Worm (Caenorhabditis elegans) whole organism, mixed stage, embryonic: Measurements from ENCODE around the gene nhr-197.
"Not testable (repeated sequence)": the region's sequence is repeated elsewhere in the genome, so short reads cannot be mapped to it uniquely, and the experiment has no call there.

Experiments used
- bed-3 ChIP-seq: fragments of 200-800 bp; sonication (Bioruptor generic); optimal IDR thresholded peaks from 3 replicates; lab custom pipeline; 2018; ENCODE audit warnings: mild to moderate bottlenecking, missing genetic modification characterization, moderate library complexity, missing compliant biosample characterization
- blmp-1 ChIP-seq: fragments of 150-350 bp; optimal IDR thresholded peaks from 2 replicates; lab custom pipeline; 2014; ENCODE audit warnings: missing biosample characterization, missing genetic modification characterization
- ceh-39 ChIP-seq: fragments of 150-350 bp; optimal IDR thresholded peaks from 2 replicates; lab custom pipeline; 2014; ENCODE audit warnings: missing biosample characterization, missing genetic modification characterization
- ceh-83 ChIP-seq: fragments of 200-800 bp; sonication (Bioruptor generic); optimal IDR thresholded peaks from 2 replicates; lab custom pipeline; 2018; ENCODE audit warnings: mild to moderate bottlenecking, missing genetic modification characterization, missing compliant biosample characterization
- ces-1 ChIP-seq: fragments of 150-350 bp; optimal IDR thresholded peaks from 2 replicates; lab custom pipeline; 2014; ENCODE audit warnings: missing biosample characterization, missing genetic modification reagents, missing genetic modification characterization
- cnd-1 ChIP-seq: fragments of 200-800 bp; sonication (Bioruptor generic); optimal IDR thresholded peaks from 2 replicates; lab custom pipeline; 2018; ENCODE audit warnings: mild to moderate bottlenecking, missing genetic modification characterization, missing compliant biosample characterization
- drap-1 ChIP-seq: fragments of 200-800 bp; sonication (Bioruptor generic); optimal IDR thresholded peaks from 3 replicates; lab custom pipeline; 2018; ENCODE audit warnings: mild to moderate bottlenecking, missing genetic modification characterization, missing compliant biosample characterization
- elt-1 ChIP-seq: sonication (generic microtip); optimal IDR thresholded peaks from 2 replicates; lab custom pipeline; 2017; ENCODE audit warnings: missing genetic modification characterization, mild to moderate bottlenecking, missing compliant biosample characterization, antibody characterized with exemption, moderate library complexity, borderline replicate concordance; ENCODE audit not compliant: insufficient read depth
- elt-3 ChIP-seq: fragments of 150-350 bp; optimal IDR thresholded peaks from 2 replicates; lab custom pipeline; 2014; ENCODE audit warnings: missing biosample characterization, missing genetic modification characterization
- flh-1 ChIP-seq: fragments of 200-800 bp; sonication (Bioruptor generic); optimal IDR thresholded peaks from 2 replicates; lab custom pipeline; 2018; ENCODE audit warnings: mild to moderate bottlenecking, missing genetic modification characterization, moderate library complexity, missing compliant biosample characterization
- ham-2 ChIP-seq: fragments of 200-800 bp; sonication (Bioruptor generic); optimal IDR thresholded peaks from 2 replicates; lab custom pipeline; 2018; ENCODE audit warnings: mild to moderate bottlenecking, missing genetic modification characterization, missing compliant biosample characterization
- hlh-1 ChIP-seq: fragments of 150-350 bp; optimal IDR thresholded peaks from 2 replicates; lab custom pipeline; 2014; ENCODE audit warnings: missing biosample characterization, missing genetic modification reagents, missing genetic modification characterization
- lin-13 ChIP-seq: fragments of 150-350 bp; optimal IDR thresholded peaks from 2 replicates; lab custom pipeline; 2014; ENCODE audit warnings: missing biosample characterization, missing genetic modification characterization
- lin-32 ChIP-seq: fragments of 200-800 bp; sonication (Bioruptor generic); optimal IDR thresholded peaks from 2 replicates; lab custom pipeline; 2018; ENCODE audit warnings: mild to moderate bottlenecking, missing genetic modification characterization, missing compliant biosample characterization
- lsy-2 ChIP-seq: fragments of 150-350 bp; optimal IDR thresholded peaks from 2 replicates; lab custom pipeline; 2014; ENCODE audit warnings: missing biosample characterization, missing genetic modification characterization
- mab-5 ChIP-seq: fragments of 150-350 bp; optimal IDR thresholded peaks from 2 replicates; lab custom pipeline; 2014; ENCODE audit warnings: missing biosample characterization, missing genetic modification characterization
- mep-1 ChIP-seq: fragments of 150-350 bp; optimal IDR thresholded peaks from 2 replicates; lab custom pipeline; 2017; ENCODE audit warnings: missing biosample characterization, missing genetic modification reagents, missing genetic modification characterization, inconsistent platforms
- mls-2 ChIP-seq: sonication (generic microtip); optimal IDR thresholded peaks from 2 replicates; lab custom pipeline; 2016; ENCODE audit warnings: mild to moderate bottlenecking, missing genetic modification characterization, moderate library complexity, missing compliant biosample characterization
- nhr-76 ChIP-seq: sonication (generic microtip); optimal IDR thresholded peaks from 2 replicates; lab custom pipeline; 2017; ENCODE audit warnings: missing biosample characterization, missing genetic modification characterization
- pha-4 ChIP-seq: fragments of 150-350 bp; optimal IDR thresholded peaks from 2 replicates; lab custom pipeline; 2018; ENCODE audit warnings: missing biosample characterization, missing genetic modification reagents, missing genetic modification characterization
- sem-2 ChIP-seq: fragments of 200-800 bp; sonication (Bioruptor generic); optimal IDR thresholded peaks from 2 replicates; lab custom pipeline; 2018; ENCODE audit warnings: mild to moderate bottlenecking, missing genetic modification characterization, missing compliant biosample characterization
- snpc-4 ChIP-seq: fragments of 150-350 bp; optimal IDR thresholded peaks from 2 replicates; lab custom pipeline; 2014; ENCODE audit warnings: missing biosample characterization, missing genetic modification characterization
- sptf-1 ChIP-seq: sonication (generic microtip); optimal IDR thresholded peaks from 2 replicates; lab custom pipeline; 2017; ENCODE audit warnings: mild to moderate bottlenecking, missing genetic modification characterization, moderate library complexity, missing compliant biosample characterization
- tbx-8 ChIP-seq: fragments of 200-800 bp; sonication (Bioruptor generic); optimal IDR thresholded peaks from 2 replicates; lab custom pipeline; 2018; ENCODE audit warnings: mild to moderate bottlenecking, missing genetic modification characterization, moderate library complexity, missing compliant biosample characterization
- unc-120 ChIP-seq: sonication (generic microtip); optimal IDR thresholded peaks from 2 replicates; lab custom pipeline; 2017; ENCODE audit warnings: missing genetic modification characterization, missing compliant biosample characterization; ENCODE audit not compliant: poor library complexity, severe bottlenecking
- unc-62 ChIP-seq: fragments of 150-350 bp; optimal IDR thresholded peaks from 2 replicates; lab custom pipeline; 2014; ENCODE audit warnings: missing biosample characterization, missing genetic modification reagents, missing genetic modification characterization
- zip-8 ChIP-seq: fragments of 150-350 bp; optimal IDR thresholded peaks from 2 replicates; lab custom pipeline; 2014; ENCODE audit warnings: missing biosample characterization, missing genetic modification characterization
- ztf-11 ChIP-seq: fragments of 150-350 bp; optimal IDR thresholded peaks from 2 replicates; lab custom pipeline; 2014; ENCODE audit warnings: missing biosample characterization, missing genetic modification characterization

nhr-197 gene

DNA sequence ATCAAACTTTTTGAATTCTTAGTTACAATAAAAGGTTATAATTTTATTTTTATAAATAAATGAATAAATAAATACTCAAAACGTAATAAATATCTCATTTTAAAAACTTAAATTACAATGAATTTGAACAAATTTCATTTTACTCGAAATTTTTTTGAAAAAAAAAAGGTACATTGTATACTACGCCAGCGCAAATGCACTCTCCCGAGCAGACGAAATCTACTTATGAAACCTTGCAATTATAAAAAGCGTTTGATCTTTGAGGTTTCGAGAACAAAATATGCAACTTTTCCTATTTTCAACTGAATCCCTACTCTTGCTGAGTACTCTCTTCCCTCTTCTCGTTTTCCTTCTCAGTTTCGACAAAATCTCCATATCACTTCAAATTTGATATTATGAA, at the start of gene nhr-197:
Gene nhr-197 (plus strand): TSS at position 301 of the 400 bp plus-strand sequence.
- TF ChIP-seq cnd-1 (tag; lab: Kevin White, UChicago) (no peak), elt-3 (tag; lab: Kevin White, UChicago) (no peak), mep-1 (tag; lab: Kevin White, UChicago) (no peak), sptf-1 (tag; lab: Kevin White, UChicago) (no peak), mab-5 (tag; lab: Kevin White, UChicago) (no peak), blmp-1 (tag; lab: Kevin White, UChicago) (no peak), sem-2 (GFP tag; lab: Kevin White, UChicago) (no peak)

DNA sequence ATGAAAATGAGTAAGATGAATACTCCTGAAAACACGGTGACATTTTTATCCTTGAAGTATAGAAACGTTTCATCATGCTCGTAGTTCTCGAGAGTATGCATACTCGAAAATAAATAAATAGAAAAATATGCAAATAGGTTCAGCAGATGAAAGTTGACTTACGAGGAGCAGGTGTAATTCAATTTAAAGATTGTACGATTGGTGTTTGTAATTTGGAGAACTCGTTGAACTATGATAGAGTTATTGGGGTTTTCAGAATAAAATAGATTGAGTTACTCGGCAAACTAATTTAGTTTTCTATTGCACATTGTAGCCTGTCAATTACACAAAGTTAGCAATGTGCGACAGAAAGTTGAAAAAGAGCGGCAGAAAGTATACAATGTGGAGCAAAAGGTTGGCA, 48.9 kb upstream of the nhr-197 start, which contains the start of gene srz-44:
Gene srz-44 (minus strand): TSS at position 101 of the 400 bp plus-strand sequence.
- TF ChIP-seq ces-1 (GFP tag; lab: Kevin White, UChicago), result peak; percentile 13
- no peak for TF ChIP-seq zip-8 (tag; lab: Kevin White, UChicago)

DNA sequence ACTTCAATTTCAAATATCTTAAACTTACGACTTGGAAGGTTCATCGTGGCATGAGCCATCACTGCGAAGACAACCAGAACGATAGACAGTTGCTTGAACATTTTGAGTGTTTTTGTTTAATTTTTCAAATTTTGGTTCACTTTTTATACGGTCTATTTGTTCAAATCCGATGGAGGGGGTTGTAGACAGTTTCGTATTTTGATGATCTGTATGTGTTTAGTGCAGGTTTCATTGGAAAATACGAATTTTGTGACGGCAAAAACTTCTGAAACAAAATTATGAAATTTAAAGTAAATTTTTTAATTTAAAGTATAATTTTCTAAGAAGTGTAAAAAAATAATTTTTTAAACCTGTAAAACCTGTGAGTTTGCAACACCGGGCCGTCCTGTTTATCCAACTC, 44.6 kb upstream of the nhr-197 start, which contains the start of gene C55A1.4:
Gene C55A1.4 (minus strand): TSS at position 101 of the 400 bp plus-strand sequence.
- TF ChIP-seq unc-62 (GFP tag; lab: Kevin White, UChicago); mep-1 (tag; lab: Kevin White, UChicago); sptf-1 (tag; lab: Kevin White, UChicago): not testable (repeated sequence)

DNA sequence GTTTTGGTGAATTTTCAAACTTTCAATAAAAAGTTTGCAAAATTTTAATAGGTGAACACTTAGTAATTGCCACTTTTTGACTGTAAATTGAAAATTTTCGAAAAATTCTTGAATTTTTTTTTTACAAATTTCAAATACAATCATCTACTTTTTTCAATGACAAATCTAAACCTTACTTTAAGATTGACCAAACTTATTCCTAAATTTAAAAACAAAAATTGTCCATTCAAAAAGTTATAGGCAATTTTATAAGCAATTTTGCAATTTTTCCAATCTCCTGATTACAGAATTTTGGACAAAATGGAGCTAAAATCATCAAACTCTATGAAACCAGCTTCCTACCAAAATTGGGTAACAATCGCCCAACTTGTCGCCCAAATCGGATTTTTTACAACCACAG, 43.2 kb upstream of the nhr-197 start, which contains the start of gene str-23:
Gene str-23 (plus strand): TSS at position 301 of the 400 bp plus-strand sequence.
- TF ChIP-seq drap-1 (GFP tag; lab: Kevin White, UChicago), result no peak
- no peak for TF ChIP-seq unc-120 (tag; lab: Kevin White, UChicago)
- no peak for TF ChIP-seq elt-3 (tag; lab: Kevin White, UChicago)
- no peak for TF ChIP-seq ceh-39 (tag; lab: Kevin White, UChicago)
- TF ChIP-seq mep-1 (tag; lab: Kevin White, UChicago), result no peak
- TF ChIP-seq snpc-4 (tag; lab: Kevin White, UChicago), result no peak
- no peak for TF ChIP-seq lsy-2
- no peak for TF ChIP-seq flh-1 (GFP tag; lab: Kevin White, UChicago)
- TF ChIP-seq mab-5 (tag; lab: Kevin White, UChicago), result no peak
- TF ChIP-seq ceh-83 (GFP tag; lab: Kevin White, UChicago), result no peak
- TF ChIP-seq elt-1 (tag; lab: Kevin White, UChicago), result no peak
- TF ChIP-seq nhr-76 (tag; lab: Kevin White, UChicago), result no peak
- no peak for TF ChIP-seq ztf-11 (tag; lab: Kevin White, UChicago)
- no peak for TF ChIP-seq sem-2 (GFP tag; lab: Kevin White, UChicago)
- TF ChIP-seq, all 35 proteins: peak for 0

DNA sequence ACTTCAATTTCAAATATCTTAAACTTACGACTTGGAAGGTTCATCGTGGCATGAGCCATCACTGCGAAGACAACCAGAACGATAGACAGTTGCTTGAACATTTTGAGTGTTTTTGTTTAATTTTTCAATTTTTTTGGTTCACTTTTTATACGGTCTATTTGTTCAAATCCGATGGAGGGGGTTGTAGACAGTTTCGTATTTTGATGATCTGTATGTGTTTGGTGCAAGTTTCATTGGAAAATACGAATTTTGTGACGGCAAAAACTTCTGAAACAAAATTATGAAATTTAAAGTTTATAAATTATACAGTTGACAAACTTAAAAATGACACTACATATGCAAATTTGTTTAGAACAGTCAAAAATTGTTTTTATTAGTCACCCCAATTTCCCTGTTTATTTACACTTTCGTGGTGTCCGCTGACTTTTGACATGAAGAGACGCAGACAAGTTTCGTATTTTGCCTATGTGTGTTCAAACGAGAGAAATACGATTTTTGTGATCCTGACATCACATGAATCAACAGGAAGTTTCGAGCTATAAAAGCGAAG, 40.1 kb upstream of the nhr-197 start, which contains the start of the genes C55A1.7 and C55A1.6:
Gene C55A1.7 (minus strand): TSS at position 101 of the 550 bp plus-strand sequence.
Gene C55A1.6 (plus strand): TSS at position 500 of the 550 bp plus-strand sequence.
- peak; percentile 10 for TF ChIP-seq pha-4 (tag; lab: Kevin White, UChicago)

DNA sequence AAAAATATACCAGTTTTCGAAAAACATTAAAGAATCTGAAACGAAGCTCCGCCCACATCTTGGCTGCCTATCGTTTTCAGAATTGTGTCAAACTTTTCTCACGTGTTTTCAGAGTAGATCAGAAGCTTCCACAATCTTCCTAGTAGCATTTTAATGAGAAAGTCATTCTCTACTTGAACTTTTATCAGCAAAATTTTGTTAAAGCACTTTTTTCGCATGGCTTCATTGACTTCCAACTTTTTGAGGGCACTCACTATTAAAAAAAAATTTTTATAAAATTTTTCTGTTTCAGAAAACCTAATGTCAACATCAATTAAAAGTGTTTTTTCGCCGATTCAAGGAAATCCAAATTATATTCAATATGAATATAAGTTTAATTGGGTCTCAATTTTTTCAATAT, 37.6 kb upstream of the nhr-197 start, which contains the start of gene sru-42:
Gene sru-42 (plus strand): TSS at position 301 of the 400 bp plus-strand sequence.
- no peak for TF ChIP-seq ham-2 (GFP tag; lab: Kevin White, UChicago)
- no peak for TF ChIP-seq ceh-39 (tag; lab: Kevin White, UChicago)
- TF ChIP-seq hlh-1 (tag; lab: Kevin White, UChicago), result no peak
- no peak for TF ChIP-seq elt-1 (tag; lab: Kevin White, UChicago)
- no peak for TF ChIP-seq lin-32 (GFP tag; lab: Kevin White, UChicago)
- no peak for TF ChIP-seq blmp-1 (tag; lab: Kevin White, UChicago)
- no peak for TF ChIP-seq mls-2
- no peak for TF ChIP-seq unc-120 (tag; lab: Kevin White, UChicago)
- TF ChIP-seq elt-3 (tag; lab: Kevin White, UChicago), result no peak
- no peak for TF ChIP-seq snpc-4 (tag; lab: Kevin White, UChicago)
- no peak for TF ChIP-seq lin-13 (tag; lab: Kevin White, UChicago)
- TF ChIP-seq nhr-76 (tag; lab: Kevin White, UChicago), result no peak
- no peak for TF ChIP-seq flh-1 (GFP tag; lab: Kevin White, UChicago)
- TF ChIP-seq mab-5 (tag; lab: Kevin White, UChicago), result no peak
- TF ChIP-seq tbx-8 (GFP tag; lab: Kevin White, UChicago), result no peak
- TF ChIP-seq bed-3, result no peak
- no peak for TF ChIP-seq ztf-11 (tag; lab: Kevin White, UChicago)
- TF ChIP-seq ces-1 (GFP tag; lab: Kevin White, UChicago), result no peak
- no peak for TF ChIP-seq mep-1 (tag; lab: Kevin White, UChicago)
- TF ChIP-seq unc-62 (GFP tag; lab: Kevin White, UChicago), result no peak
